Worm (Caenorhabditis elegans): ENCODE measurements around the gene fos-1.

- no peak for TF ChIP-seq lin-39 (tag; optimal IDR thresholded peaks at IDR 0.05)
- no peak for TF ChIP-seq alr-1 (tag; optimal IDR thresholded peaks at IDR 0.05; ENCODE audit: borderline replicate concordance)
- no peak for TF ChIP-seq unc-62 (GFP tag; optimal IDR thresholded peaks at IDR 0.05)
- no peak for TF ChIP-seq ces-1 (GFP tag; optimal IDR thresholded peaks at IDR 0.05)
- TF ChIP-seq lin-13 (GFP tag; optimal IDR thresholded peaks at IDR 0.05): no peak
- TF ChIP-seq elt-3 (tag; optimal IDR thresholded peaks at IDR 0.05): no peak
- no peak for TF ChIP-seq unc-130 (tag; optimal IDR thresholded peaks at IDR 0.05)
- no peak for TF ChIP-seq pag-3 (tag; optimal IDR thresholded peaks at IDR 0.05; ENCODE audit: borderline replicate concordance, insufficient read depth)
- no peak for TF ChIP-seq nhr-76 (tag; optimal IDR thresholded peaks at IDR 0.05)
- no peak for TF ChIP-seq skn-1 (tag; optimal IDR thresholded peaks at IDR 0.05)
- no peak for TF ChIP-seq ceh-82 (tag; optimal IDR thresholded peaks at IDR 0.05)
- no peak for TF ChIP-seq zag-1 (tag; optimal IDR thresholded peaks at IDR 0.05)
- no peak for TF ChIP-seq lin-15B (tag; optimal IDR thresholded peaks at IDR 0.05)
Measured at ce11 chrV:6044853-6045594, 41.6 kb downstream of the fos-1 start, which contains the start of gene R01B10.3.

Data from whole organism, L1 larva.